Fruit fly (Drosophila melanogaster) whole organism, prepupa: ENCODE measurements around the gene Rab11.

ENCODE experiments used
- Blimp-1 ChIP-seq: fragments of 200-800 bp; sonication (Bioruptor generic); optimal IDR thresholded peaks from 3 replicates; lab custom pipeline; 2017; ENCODE audit warnings: missing biosample characterization, missing genetic modification characterization, mild to moderate bottlenecking, moderate library complexity, missing genetic modification reagents
- CG10631 ChIP-seq: fragments of 200-800 bp; sonication (Bioruptor generic); optimal IDR thresholded peaks from 2 replicates; lab custom pipeline; 2016; ENCODE audit warnings: missing biosample characterization, missing genetic modification characterization
- CG10669 ChIP-seq: fragments of 200-800 bp; sonication (Bioruptor generic); optimal IDR thresholded peaks from 3 replicates; lab custom pipeline; 2018; ENCODE audit warnings: missing biosample characterization, mild to moderate bottlenecking, missing genetic modification characterization, moderate library complexity
- CG11294 ChIP-seq: fragments of 200-800 bp; sonication (Bioruptor generic); IDR thresholded peaks from 2 replicates; pipeline ENCODE4 v1.3.6; 2022; ENCODE audit warnings: missing biosample characterization, missing genetic modification characterization
- CG11762 ChIP-seq: fragments of 200-800 bp; sonication (Bioruptor generic); optimal IDR thresholded peaks from 3 replicates; lab custom pipeline; 2016; ENCODE audit warnings: missing biosample characterization, missing genetic modification characterization; ENCODE audit not compliant: insufficient read depth
- CG11902 ChIP-seq: fragments of 200-800 bp; sonication (Bioruptor generic); optimal IDR thresholded peaks from 3 replicates; lab custom pipeline; 2016; ENCODE audit warnings: missing biosample characterization, missing genetic modification characterization
- CG1621 ChIP-seq: fragments of 200-800 bp; sonication (Bioruptor generic); optimal IDR thresholded peaks from 3 replicates; lab custom pipeline; 2018; ENCODE audit warnings: missing biosample characterization, mild to moderate bottlenecking, missing genetic modification characterization
- CG3032 ChIP-seq: fragments of 200-800 bp; optimal IDR thresholded peaks from 2 replicates; lab custom pipeline; 2019; ENCODE audit warnings: missing biosample characterization, mild to moderate bottlenecking, missing genetic modification characterization, moderate library complexity
- CG31627 ChIP-seq: fragments of 200-800 bp; sonication (Bioruptor generic); optimal IDR thresholded peaks from 3 replicates; lab custom pipeline; 2016; ENCODE audit warnings: missing biosample characterization, missing genetic modification characterization
- CG3919 ChIP-seq: fragments of 200-800 bp; sonication (Bioruptor generic); optimal IDR thresholded peaks from 3 replicates; lab custom pipeline; 2016; ENCODE audit warnings: missing biosample characterization, missing genetic modification characterization
- CG6792 ChIP-seq: fragments of 200-800 bp; sonication (Bioruptor generic); optimal IDR thresholded peaks from 3 replicates; lab custom pipeline; 2016; ENCODE audit warnings: missing biosample characterization, missing genetic modification characterization
- CG6808 ChIP-seq: fragments of 200-800 bp; sonication (Bioruptor generic); optimal IDR thresholded peaks from 3 replicates; lab custom pipeline; 2017; ENCODE audit warnings: missing biosample characterization, missing genetic modification characterization, mild to moderate bottlenecking, moderate library complexity, missing genetic modification reagents
- CG6854 ChIP-seq: fragments of 200-800 bp; sonication (Bioruptor generic); optimal IDR thresholded peaks from 2 replicates; lab custom pipeline; 2017; ENCODE audit warnings: missing biosample characterization, mild to moderate bottlenecking, missing genetic modification characterization
- CG8119 ChIP-seq: fragments of 200-800 bp; sonication (Bioruptor generic); IDR thresholded peaks from 3 replicates; pipeline ENCODE4 v1.3.6; 2022; ENCODE audit warnings: missing biosample characterization, missing genetic modification characterization
- CG8319 ChIP-seq: fragments of 200-800 bp; sonication (Bioruptor generic); optimal IDR thresholded peaks from 3 replicates; lab custom pipeline; 2016; ENCODE audit warnings: missing biosample characterization, missing genetic modification characterization
- Eip75B ChIP-seq: fragments of 200-800 bp; sonication (Bioruptor generic); optimal IDR thresholded peaks from 3 replicates; lab custom pipeline; 2016; ENCODE audit warnings: missing biosample characterization, missing genetic modification characterization
- Gug ChIP-seq: fragments of 200-800 bp; sonication (Bioruptor generic); IDR thresholded peaks from 2 replicates; pipeline ENCODE4 v1.3.6; 2022; ENCODE audit warnings: missing biosample characterization, missing genetic modification characterization
- Hr38 ChIP-seq: sonication (Bioruptor generic); optimal IDR thresholded peaks from 2 replicates; lab custom pipeline; 2016; ENCODE audit warnings: missing biosample characterization, missing genetic modification characterization
- Hr4 ChIP-seq: fragments of 200-800 bp; sonication (Bioruptor generic); optimal IDR thresholded peaks from 3 replicates; lab custom pipeline; 2016; ENCODE audit warnings: missing biosample characterization, missing genetic modification characterization
- Lpt ChIP-seq: fragments of 200-800 bp; sonication (Bioruptor generic); optimal IDR thresholded peaks from 3 replicates; lab custom pipeline; 2016; ENCODE audit warnings: missing biosample characterization, missing genetic modification characterization
- Met ChIP-seq: fragments of 200-800 bp; sonication (Bioruptor generic); optimal IDR thresholded peaks from 3 replicates; lab custom pipeline; 2016; ENCODE audit warnings: missing biosample characterization, missing genetic modification characterization
- OdsH ChIP-seq: fragments of 200-800 bp; sonication (Bioruptor generic); optimal IDR thresholded peaks from 3 replicates; lab custom pipeline; 2016; ENCODE audit warnings: missing biosample characterization, missing genetic modification characterization
- Smox ChIP-seq: fragments of 200-800 bp; sonication (Bioruptor generic); optimal IDR thresholded peaks from 3 replicates; lab custom pipeline; 2016; ENCODE audit warnings: missing biosample characterization, missing genetic modification characterization
- Sox14 ChIP-seq: fragments of 200-800 bp; sonication (Bioruptor generic); optimal IDR thresholded peaks from 3 replicates; lab custom pipeline; 2016; ENCODE audit warnings: missing biosample characterization, missing genetic modification characterization
- esn ChIP-seq: fragments of 200-800 bp; sonication (Bioruptor generic); optimal IDR thresholded peaks from 2 replicates; lab custom pipeline; 2016; ENCODE audit warnings: missing biosample characterization, mild to moderate bottlenecking, missing genetic modification characterization, moderate library complexity
- fd59A ChIP-seq: fragments of 200-800 bp; sonication (Bioruptor generic); optimal IDR thresholded peaks from 2 replicates; lab custom pipeline; 2017; ENCODE audit warnings: missing biosample characterization, mild to moderate bottlenecking, missing genetic modification characterization, missing genetic modification reagents
- lz ChIP-seq: fragments of 200-800 bp; sonication (Bioruptor generic); optimal IDR thresholded peaks from 3 replicates; lab custom pipeline; 2016; ENCODE audit warnings: missing biosample characterization, missing genetic modification characterization
- pdm3 ChIP-seq: fragments of 200-800 bp; sonication (Bioruptor generic); optimal IDR thresholded peaks from 3 replicates; lab custom pipeline; 2016; ENCODE audit warnings: missing biosample characterization, missing genetic modification characterization
- spab ChIP-seq: fragments of 200-800 bp; sonication (Bioruptor generic); optimal IDR thresholded peaks from 2 replicates; lab custom pipeline; 2017; ENCODE audit warnings: missing biosample characterization, mild to moderate bottlenecking, missing genetic modification characterization, missing genetic modification reagents
- ss ChIP-seq, 2 experiments: fragments of 200-800 bp; sonication (Bioruptor generic); optimal IDR thresholded peaks; 2 replicates in 1 of 2; 3 replicates in 1 of 2; lab custom pipeline; 2017 to 2018; ENCODE audit warnings: mild to moderate bottlenecking in 2 of 2, missing biosample characterization in 2 of 2, missing genetic modification characterization in 2 of 2, moderate library complexity in 1 of 2
- topi ChIP-seq: fragments of 200-800 bp; sonication (Bioruptor generic); optimal IDR thresholded peaks from 3 replicates; lab custom pipeline; 2016; ENCODE audit warnings: missing biosample characterization, missing genetic modification characterization
- vri ChIP-seq: fragments of 200-800 bp; sonication (Bioruptor generic); optimal IDR thresholded peaks from 3 replicates; lab custom pipeline; 2016; ENCODE audit warnings: missing biosample characterization, mild to moderate bottlenecking, missing genetic modification characterization

The Rab11 gene

DNA sequence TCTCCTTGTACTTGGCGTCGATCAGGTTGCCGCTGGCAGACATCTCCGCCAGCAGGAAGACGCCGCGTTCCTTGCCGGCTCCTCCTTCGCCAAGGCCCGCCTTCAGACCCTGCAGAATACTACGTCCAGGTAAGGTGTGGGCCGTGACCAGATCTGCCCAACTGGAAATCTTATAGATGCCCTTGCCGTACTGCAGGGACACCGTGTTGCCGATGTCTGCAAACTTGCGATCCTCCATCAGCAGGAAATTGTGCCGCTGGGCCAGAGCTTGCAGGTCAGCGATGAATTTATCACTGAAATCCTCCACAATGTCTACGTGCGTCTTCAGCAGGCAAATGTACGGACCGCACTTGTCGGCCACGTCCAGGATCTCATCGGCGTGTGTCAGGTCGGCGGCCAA is 39.9 kb upstream of the Rab11 start:
- TF ChIP-seq CG10631 (GFP tag; lab: Kevin White, UChicago), result no peak
- no peak for TF ChIP-seq CG6808 (GFP tag; lab: Kevin White, UChicago)
- no peak for TF ChIP-seq CG8319
- no peak for TF ChIP-seq CG8119
- TF ChIP-seq CG11294 (GFP tag; lab: Robert Waterston, UW), result no peak
- TF ChIP-seq CG3032 (tag; lab: Kevin White, UChicago), result no peak
- TF ChIP-seq, all 60 proteins: peak for 0

DNA sequence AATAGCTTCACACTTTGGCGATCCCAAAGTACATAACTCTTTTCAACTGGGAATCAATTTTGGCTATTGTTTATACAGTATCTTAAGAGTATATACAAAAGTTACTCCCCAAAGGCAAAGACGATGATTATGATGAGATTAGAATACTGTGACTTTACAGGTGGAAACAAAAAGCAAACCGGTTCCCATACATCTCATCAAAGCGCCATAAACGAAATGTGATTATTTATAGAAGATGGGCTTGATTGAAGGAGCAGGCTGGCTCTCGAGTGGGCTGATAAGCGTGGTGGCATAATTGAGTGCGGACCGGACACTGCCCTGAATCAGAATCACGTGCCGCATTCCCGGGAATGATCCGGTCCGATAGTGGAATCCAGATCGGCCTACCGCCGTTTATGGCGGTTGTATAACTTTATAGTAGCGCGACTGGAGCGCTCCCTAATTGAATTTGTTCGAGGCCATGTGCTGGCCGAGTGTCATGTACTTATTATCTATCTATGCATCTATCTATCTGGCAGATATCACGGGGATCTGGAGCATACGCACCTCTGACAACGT is 39.2 kb upstream of the Rab11 start:
- TF ChIP-seq OdsH (GFP tag; lab: Kevin White, UChicago) (no peak), Hr4 (GFP tag; lab: Kevin White, UChicago) (no peak), CG10631 (GFP tag; lab: Kevin White, UChicago) (no peak), Hr38 (no peak), Lpt (GFP tag; lab: Kevin White, UChicago) (no peak), CG31627 (GFP tag; lab: Kevin White, UChicago) (no peak), CG1621 (tag; lab: Kevin White, UChicago) (no peak), Met (GFP tag; lab: Kevin White, UChicago) (no peak), Eip75B (no peak), CG11902 (GFP tag; lab: Kevin White, UChicago) (no peak), Sox14 (no peak), vri (no peak), CG11762 (GFP tag; lab: Kevin White, UChicago) (no peak), CG11294 (GFP tag; lab: Robert Waterston, UW) (no peak), topi (GFP tag; lab: Kevin White, UChicago) (no peak), spab (GFP tag; lab: Kevin White, UChicago) (no peak), lz (GFP tag; lab: Kevin White, UChicago) (no peak), ss (GFP tag; optimal IDR thresholded peaks at IDR 0.05; lab: Kevin White, UChicago) (no peak), CG6808 (GFP tag; lab: Kevin White, UChicago) (no peak)

DNA sequence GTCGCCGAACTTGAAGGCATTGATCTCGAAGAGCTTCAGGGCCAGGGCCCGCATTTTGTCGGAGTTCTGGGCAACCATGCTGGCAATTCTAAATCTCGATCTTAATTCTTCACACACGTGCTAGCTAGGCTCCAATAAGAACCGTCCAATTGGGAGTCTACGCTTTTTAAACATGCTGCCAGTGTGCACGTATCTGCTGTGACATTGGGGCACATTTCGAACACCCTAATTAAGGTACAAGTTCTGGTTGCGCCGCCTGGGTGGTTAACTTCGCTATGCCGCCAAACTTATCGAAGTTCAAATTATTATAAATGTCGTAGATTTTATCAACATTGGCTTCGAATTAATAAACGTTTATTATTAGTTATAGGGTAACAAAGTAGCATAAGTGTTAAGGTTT is 38.1 kb upstream of the Rab11 start, which contains the start of gene r-l:
TSS of gene r-l (minus strand) at position 179 of the 400 bp plus-strand sequence.
- TF ChIP-seq fd59A (GFP tag; lab: Kevin White, UChicago) (no peak), Gug (GFP tag; lab: Robert Waterston, UW) (no peak), esn (no peak), Blimp-1 (GFP tag; lab: Kevin White, UChicago) (no peak), CG8119 (no peak), CG31627 (GFP tag; lab: Kevin White, UChicago) (no peak), spab (GFP tag; lab: Kevin White, UChicago) (no peak), CG3919 (no peak), CG10669 (GFP tag; lab: Kevin White, UChicago) (no peak), Smox (no peak)

DNA sequence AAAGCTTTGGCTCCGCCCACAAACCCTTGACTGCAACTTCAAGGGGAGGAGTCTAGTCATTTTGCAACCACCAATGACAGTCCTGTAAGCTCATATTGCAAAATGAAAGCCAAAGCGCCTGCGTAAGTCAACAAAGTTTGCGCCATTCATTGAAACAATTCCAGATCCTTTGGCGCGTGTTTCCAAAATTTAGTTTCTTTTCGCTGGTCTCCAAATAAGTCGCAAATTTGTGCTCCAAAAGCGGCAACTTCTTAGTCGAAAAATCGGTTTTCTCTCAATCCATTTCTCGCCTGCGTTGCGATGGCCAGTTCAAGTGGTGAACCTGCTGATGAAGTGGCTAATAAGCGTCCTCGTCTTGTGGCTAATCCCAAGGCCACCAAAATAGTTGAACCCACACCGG is 37.5 kb upstream of the Rab11 start, which contains the start of gene dmrt93B:
TSS of gene dmrt93B (plus strand) at position 301 of the 400 bp plus-strand sequence.
- TF ChIP-seq Hr4 (GFP tag; lab: Kevin White, UChicago), result no peak
- TF ChIP-seq CG6792, result no peak
- TF ChIP-seq CG6854 (GFP tag; lab: Kevin White, UChicago), result no peak
- TF ChIP-seq pdm3 (GFP tag; lab: Kevin White, UChicago), result no peak
- no peak for TF ChIP-seq CG10631 (GFP tag; lab: Kevin White, UChicago)

DNA sequence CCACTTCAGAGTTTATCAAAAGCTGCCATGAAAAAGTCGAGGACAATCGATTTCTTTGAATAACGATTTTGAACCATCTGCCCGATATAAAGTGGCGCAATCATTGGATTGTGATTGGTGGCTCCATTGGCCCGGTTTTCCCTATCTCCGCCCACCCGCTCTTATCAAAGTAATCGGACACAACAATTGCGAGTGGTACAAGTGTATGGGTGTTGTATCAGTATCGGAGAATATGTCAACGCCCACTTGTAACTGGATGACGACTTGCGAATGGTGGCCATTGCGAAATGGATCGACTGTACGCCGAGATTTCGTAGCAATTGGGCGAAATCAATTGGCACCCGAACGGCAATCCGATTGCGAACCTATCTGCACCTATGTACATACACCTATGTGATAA is 33.6 kb upstream of the Rab11 start:
- TF ChIP-seq lz (GFP tag; lab: Kevin White, UChicago) (no peak), CG10669 (GFP tag; lab: Kevin White, UChicago) (no peak), Met (GFP tag; lab: Kevin White, UChicago) (no peak)
- TF ChIP-seq, all 60 proteins: peak for 0
